Worm (Caenorhabditis elegans) whole organism, L4 larva: ENCODE results near the gene Y110A2AL.3.

Experiments
- F49E8.2 ChIP-seq: sonication (generic microtip); optimal IDR thresholded peaks from 2 replicates; lab custom pipeline; 2016; ENCODE audit warnings: missing compliant biosample characterization, mild to moderate bottlenecking, missing genetic modification characterization, borderline replicate concordance
- dpl-1 ChIP-seq: fragments of 150-350 bp; optimal IDR thresholded peaks from 2 replicates; lab custom pipeline; 2014; ENCODE audit warnings: missing biosample characterization, missing genetic modification reagents, missing genetic modification characterization
- lin-39 ChIP-seq: fragments of 150-350 bp; optimal IDR thresholded peaks from 2 replicates; lab custom pipeline; 2014; ENCODE audit warnings: missing biosample characterization, missing genetic modification reagents, missing genetic modification characterization
- nhr-42 ChIP-seq: fragments of 200-800 bp; sonication (Bioruptor generic); IDR thresholded peaks from 2 replicates; pipeline ENCODE4 v1.3.6; 2022; ENCODE audit warnings: missing genetic modification characterization, missing compliant biosample characterization
- nhr-76 ChIP-seq: fragments of 150-350 bp; optimal IDR thresholded peaks from 2 replicates; lab custom pipeline; 2014; ENCODE audit warnings: missing biosample characterization, missing genetic modification characterization
- nhr-77 ChIP-seq: fragments of 150-350 bp; optimal IDR thresholded peaks from 2 replicates; lab custom pipeline; 2014; ENCODE audit warnings: missing biosample characterization, missing genetic modification characterization
- pha-4 ChIP-seq, 2 experiments: fragments of 150-350 bp in 1 of 2; fragments of 200-800 bp in 1 of 2; sonication (Bioruptor generic) in 1 of 2; IDR thresholded peaks in 1 of 2; optimal IDR thresholded peaks in 1 of 2; 2 replicates each; pipeline versions ENCODE4 v1.3.6 to Lab custom; 2014 to 2022; ENCODE audit warnings: missing genetic modification characterization in 2 of 2, missing genetic modification reagents in 2 of 2, missing biosample characterization in 1 of 2, missing compliant biosample characterization in 1 of 2
- pqm-1 ChIP-seq: sonication (generic microtip); optimal IDR thresholded peaks from 2 replicates; lab custom pipeline; 2017; ENCODE audit warnings: missing biosample characterization, missing genetic modification characterization

ce11 chrII:2829482-2829881, 37.4 kb upstream of the Y110A2AL.3 start:
- TF ChIP-seq dpl-1 (no peak), F49E8.2 (no peak), nhr-76 (tag; lab: Kevin White, UChicago) (no peak), lin-39 (tag; lab: Kevin White, UChicago) (no peak), nhr-42 (no peak), pha-4 (GFP tag; IDR thresholded peaks at IDR 0.05; lab: Robert Waterston, UW) (no peak), pha-4 (tag; optimal IDR thresholded peaks at IDR 0.05; lab: Kevin White, UChicago) (no peak), nhr-77 (tag; lab: Kevin White, UChicago) (no peak), pqm-1 (tag; lab: Kevin White, UChicago) (no peak)
